Fruit fly (Drosophila melanogaster) whole organism, adult: ENCODE data around the gene CG34034.

Experiments
- CG11617 ChIP-seq: fragments of 200-800 bp; sonication (Bioruptor generic); optimal IDR thresholded peaks from 2 replicates; lab custom pipeline; 2017; ENCODE audit warnings: mild to moderate bottlenecking, missing biosample characterization, missing genetic modification reagents, missing genetic modification characterization
- CG14711 ChIP-seq: fragments of 200-800 bp; sonication (Bioruptor generic); optimal IDR thresholded peaks from 2 replicates; lab custom pipeline; 2018; ENCODE audit warnings: missing biosample characterization, mild to moderate bottlenecking, missing genetic modification characterization, moderate library complexity
- CG5204 ChIP-seq: fragments of 200-800 bp; sonication (Bioruptor generic); optimal IDR thresholded peaks from 2 replicates; lab custom pipeline; 2016; ENCODE audit warnings: missing biosample characterization, missing genetic modification characterization
- CG7045 ChIP-seq: fragments of 200-800 bp; sonication (Bioruptor generic); optimal IDR thresholded peaks from 2 replicates; lab custom pipeline; 2017; ENCODE audit warnings: missing biosample characterization, mild to moderate bottlenecking, missing genetic modification characterization
- CG7101 ChIP-seq: fragments of 200-800 bp; sonication (Bioruptor generic); optimal IDR thresholded peaks from 2 replicates; lab custom pipeline; 2018; ENCODE audit warnings: missing biosample characterization, mild to moderate bottlenecking, missing genetic modification characterization, moderate library complexity
- cic ChIP-seq: fragments of 200-800 bp; sonication (Bioruptor generic); optimal IDR thresholded peaks from 2 replicates; lab custom pipeline; 2017; ENCODE audit warnings: missing biosample characterization, mild to moderate bottlenecking, missing genetic modification characterization, moderate library complexity
- kay ChIP-seq: fragments of 200-800 bp; sonication (Bioruptor generic); peaks from one replicate; lab custom pipeline; 2016; ENCODE audit warnings: missing biosample characterization, missing genetic modification characterization, borderline replicate concordance
- pad ChIP-seq: fragments of 200-800 bp; sonication (Bioruptor generic); optimal IDR thresholded peaks from 3 replicates; lab custom pipeline; 2017; ENCODE audit warnings: missing biosample characterization, missing genetic modification characterization, mild to moderate bottlenecking, moderate library complexity, missing genetic modification reagents
- toe ChIP-seq: fragments of 200-800 bp; sonication (Bioruptor generic); optimal IDR thresholded peaks from 2 replicates; lab custom pipeline; 2016; ENCODE audit warnings: missing biosample characterization, missing genetic modification characterization

DNA sequence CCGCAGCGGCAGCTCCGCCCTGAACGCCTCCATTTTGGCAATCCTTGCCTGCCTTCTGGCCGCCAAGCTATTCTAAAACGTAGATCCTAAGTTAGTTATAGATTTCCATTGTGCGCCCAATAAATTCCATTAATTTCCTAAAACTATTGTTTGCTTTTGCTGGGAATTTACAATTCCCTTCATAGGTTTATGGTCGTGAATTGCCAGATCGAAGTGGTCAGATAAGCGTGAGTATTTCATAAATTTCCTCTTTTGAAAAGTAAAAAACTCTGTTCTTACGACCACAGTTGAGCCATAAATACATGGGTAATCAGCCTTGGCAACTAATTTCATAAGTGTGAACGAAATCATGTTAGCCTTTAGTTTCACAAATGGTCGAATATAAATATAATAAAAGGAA is 14.2 kb upstream of the CG34034 start:
- TF ChIP-seq CG7101 (tag; lab: Kevin White, UChicago): no peak
- no peak for TF ChIP-seq CG14711 (tag; lab: Kevin White, UChicago)
- TF ChIP-seq cic: no peak
- TF ChIP-seq kay: peak; percentile 52
- TF ChIP-seq pad (GFP tag; lab: Kevin White, UChicago): no peak
- no peak for TF ChIP-seq CG5204 (GFP tag; lab: Kevin White, UChicago)
- no peak for TF ChIP-seq toe (GFP tag; lab: Kevin White, UChicago)
- no peak for TF ChIP-seq CG11617 (GFP tag; lab: Kevin White, UChicago)
- no peak for TF ChIP-seq CG7045
